Worm (Caenorhabditis elegans) whole organism, L4/young adult: Measurements from ENCODE around the gene nspa-8.

Source experiments
- W03F9.2 ChIP-seq: fragments of 150-350 bp; optimal IDR thresholded peaks from 2 replicates; lab custom pipeline; 2014; ENCODE audit warnings: missing biosample characterization, missing genetic modification characterization
- dao-5 ChIP-seq: sonication (generic microtip); optimal IDR thresholded peaks from 2 replicates; lab custom pipeline; 2016; ENCODE audit warnings: missing genotype, missing genetic modification characterization, moderate library complexity, missing compliant biosample characterization
- him-1 ChIP-seq: sonication (generic microtip); optimal IDR thresholded peaks from 2 replicates; lab custom pipeline; 2016; ENCODE audit warnings: missing genotype, missing genetic modification reagents, missing genetic modification characterization, missing compliant biosample characterization

The nspa-8 gene

DNA sequence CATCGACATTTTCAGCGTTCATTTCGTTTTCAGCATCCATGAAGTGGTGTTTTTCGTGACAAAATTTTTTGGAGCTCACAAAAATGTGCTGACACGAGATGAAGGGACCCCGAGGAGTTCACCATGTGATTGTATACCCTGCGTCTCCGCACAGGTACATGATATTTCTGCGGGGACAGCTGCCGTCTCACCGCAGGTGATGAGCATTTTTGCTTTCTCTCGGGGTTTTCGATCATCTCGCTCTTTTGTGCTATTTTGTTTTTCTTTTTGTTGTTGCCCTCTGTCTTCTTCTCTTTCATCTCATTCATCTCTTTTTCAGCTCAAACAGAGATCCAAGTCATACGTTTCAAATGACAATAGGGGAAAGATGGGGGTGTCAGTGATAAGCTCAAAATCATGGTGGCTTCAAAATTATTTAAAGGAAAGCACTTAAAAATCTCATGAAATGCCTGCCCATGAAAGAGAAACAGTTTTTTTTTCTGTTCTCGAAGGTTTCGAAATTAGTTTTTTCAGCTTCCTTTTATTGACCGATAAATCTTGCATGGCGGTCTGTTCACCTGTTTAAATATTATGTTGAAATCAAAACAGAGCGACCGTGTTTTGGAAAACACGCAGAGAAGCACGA, 20.6 kb upstream of the nspa-8 start, which contains the start of gene ret-1:
TSS of gene ret-1 (minus strand) at position 123 of the 625 bp plus-strand sequence.
- no peak for TF ChIP-seq him-1 (tag; lab: Kevin White, UChicago)
- no peak for TF ChIP-seq W03F9.2 (tag; lab: Kevin White, UChicago)
- no peak for TF ChIP-seq dao-5 (tag; lab: Kevin White, UChicago)

DNA sequence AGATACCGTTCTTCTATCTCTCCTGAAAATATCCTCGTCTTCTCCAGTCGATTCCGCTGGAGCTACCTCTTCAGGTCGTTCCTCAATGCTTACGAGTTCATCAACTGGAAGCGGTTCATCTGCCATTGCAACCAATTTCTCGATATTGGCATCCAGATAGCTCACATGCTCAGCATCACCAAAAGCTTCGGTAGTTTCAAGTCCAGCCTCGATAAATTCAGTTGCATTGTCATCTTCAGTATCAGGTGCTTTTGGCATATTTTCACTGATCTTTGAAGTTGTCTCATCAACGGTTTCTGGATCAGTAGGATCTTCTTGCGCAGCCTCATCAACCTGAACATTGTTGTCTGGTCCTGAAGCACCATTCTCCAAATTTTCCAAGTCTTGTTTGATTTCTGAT, 14.8 kb upstream of the nspa-8 start:
- TF ChIP-seq him-1 (tag; lab: Kevin White, UChicago): no peak
- no peak for TF ChIP-seq W03F9.2 (tag; lab: Kevin White, UChicago)
- no peak for TF ChIP-seq dao-5 (tag; lab: Kevin White, UChicago)

DNA sequence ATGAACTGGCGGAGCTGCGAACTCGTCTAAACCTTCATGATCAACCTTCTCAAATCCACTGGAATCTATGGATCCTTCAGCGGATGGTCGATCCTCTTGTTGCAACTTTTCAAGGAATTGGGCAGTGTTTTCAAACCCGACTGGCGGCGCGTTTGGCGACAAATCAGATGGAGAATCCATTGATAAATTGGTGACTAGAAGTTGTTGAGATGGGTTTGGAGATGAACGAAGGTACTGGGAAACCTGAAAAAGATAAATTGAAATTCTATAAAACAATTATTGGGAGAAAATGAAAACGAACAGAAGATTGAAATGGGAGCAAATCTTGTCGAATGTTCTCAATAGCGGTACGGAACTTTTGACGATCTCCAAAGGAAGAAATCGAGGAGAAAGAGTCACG, 11.3 kb upstream of the nspa-8 start:
- TF ChIP-seq him-1 (tag; lab: Kevin White, UChicago) (no peak), dao-5 (tag; lab: Kevin White, UChicago) (no peak), W03F9.2 (tag; lab: Kevin White, UChicago) (no peak)

DNA sequence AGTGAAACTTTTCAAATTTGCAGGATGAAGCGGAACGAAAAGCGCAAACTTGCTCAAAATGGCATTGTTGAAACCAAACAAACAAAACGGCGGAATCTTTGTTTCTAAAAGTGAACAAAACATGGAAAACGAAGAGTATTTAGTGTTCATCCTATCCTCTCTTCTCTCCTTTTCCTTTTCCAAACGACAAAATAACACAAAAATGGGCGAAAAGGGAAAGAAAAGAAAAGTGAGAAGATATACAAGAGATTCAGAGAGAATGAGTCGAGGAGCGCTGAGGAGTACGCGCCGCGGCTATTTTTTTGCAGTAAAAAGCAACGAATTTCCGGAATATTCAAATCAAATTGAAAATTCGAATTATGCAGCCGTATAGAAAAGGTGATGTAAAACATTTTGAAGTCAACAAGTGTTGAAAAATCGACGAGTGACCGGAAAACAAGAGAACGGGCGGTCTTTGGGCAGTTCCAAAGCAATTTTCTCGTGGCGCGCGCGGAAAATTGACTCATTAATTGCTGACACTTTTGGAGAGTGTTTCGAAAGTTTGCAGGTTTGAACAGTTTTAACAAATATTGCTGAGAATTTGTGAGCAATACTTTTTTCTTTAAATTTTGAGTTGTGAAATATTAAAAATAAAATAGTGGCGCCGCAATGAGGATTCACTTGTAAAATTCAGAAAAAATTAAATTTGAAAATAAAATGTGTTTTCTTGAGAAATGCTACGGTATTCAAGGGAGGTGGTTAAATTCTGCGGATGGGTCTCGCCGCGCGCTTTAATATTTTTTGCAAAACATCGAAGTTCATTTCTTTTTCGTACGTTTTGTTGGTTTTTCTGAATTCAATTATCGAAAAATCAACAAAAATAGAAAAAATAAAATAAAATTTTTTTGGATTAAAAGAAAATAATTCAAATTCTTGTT, 8.5 kb upstream of the nspa-8 start:
- TF ChIP-seq him-1 (tag; lab: Kevin White, UChicago): no peak

DNA sequence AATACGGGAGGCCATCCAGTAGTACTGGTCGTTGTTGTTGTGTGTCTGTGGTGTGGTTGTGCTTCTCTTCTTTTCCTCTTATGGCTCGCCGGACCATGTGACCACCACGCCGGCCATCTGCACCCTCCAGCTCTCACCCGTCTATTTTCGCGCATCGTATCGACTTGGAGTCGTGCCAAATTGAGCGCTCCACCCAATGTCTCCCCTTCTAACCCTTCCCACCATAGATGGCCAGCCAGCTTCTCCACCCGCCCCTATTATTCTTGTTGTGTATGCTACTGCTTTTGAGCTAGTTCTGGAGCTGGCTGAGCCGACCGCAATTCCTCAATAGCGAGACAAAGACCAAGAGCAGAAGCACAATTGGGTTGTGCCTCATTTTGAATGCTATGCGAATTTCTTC, 6.4 kb upstream of the nspa-8 start:
- TF ChIP-seq him-1 (tag; lab: Kevin White, UChicago) (peak; percentile 4), dao-5 (tag; lab: Kevin White, UChicago) (no peak), W03F9.2 (tag; lab: Kevin White, UChicago) (no peak)

DNA sequence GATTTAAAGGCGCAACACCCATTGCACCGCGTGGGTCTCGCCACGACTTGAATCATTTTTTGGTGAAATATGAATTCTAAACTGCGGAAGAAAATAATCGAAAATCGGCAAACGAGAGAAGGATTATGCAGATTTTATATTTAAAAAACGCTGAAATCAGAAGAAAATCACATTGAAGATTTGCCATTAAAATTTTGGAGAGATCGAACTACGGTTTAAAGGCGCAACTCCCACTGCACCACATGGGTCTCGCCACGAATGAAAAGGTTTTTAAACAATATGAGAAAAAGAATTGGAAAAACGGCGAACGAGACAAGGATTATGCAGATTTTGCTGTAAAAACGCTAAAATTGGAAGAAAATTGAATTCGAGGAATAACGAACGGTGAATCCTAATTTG, 5.9 kb upstream of the nspa-8 start:
- TF ChIP-seq him-1 (tag; lab: Kevin White, UChicago) (no peak), W03F9.2 (tag; lab: Kevin White, UChicago) (no peak), dao-5 (tag; lab: Kevin White, UChicago) (no peak)

DNA sequence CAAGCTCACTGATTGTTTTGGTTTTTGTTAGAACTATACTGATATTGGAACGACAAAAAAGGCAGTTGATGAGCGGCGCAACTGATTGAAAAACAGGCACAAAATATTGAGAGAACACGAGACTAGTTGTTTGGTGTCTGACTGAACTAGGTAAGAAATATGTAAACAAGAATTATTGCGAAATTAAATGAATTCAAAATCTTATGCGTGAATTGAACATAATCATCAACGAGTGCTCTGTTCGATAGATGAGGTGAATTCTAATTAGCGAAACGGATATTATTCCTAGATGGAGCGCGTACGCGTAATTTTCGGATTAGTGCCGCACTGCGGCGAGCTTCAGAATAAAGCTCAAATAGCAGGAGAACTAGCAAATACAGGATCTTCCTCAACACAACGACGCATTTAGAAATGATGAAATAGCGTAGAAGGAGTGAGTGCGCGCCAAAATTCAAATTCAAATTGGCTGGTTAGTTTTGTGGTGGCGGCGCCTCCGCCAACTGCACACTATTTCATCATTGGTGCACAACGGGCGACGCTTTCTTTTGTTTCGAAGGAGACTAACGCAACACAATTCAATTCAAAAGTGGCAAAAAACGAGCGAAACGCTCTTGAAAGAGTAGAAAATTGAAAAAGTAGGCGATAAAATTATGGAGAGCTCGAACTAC, 5.4 kb upstream of the nspa-8 start:
- TF ChIP-seq W03F9.2 (tag; lab: Kevin White, UChicago) (no peak), dao-5 (tag; lab: Kevin White, UChicago) (no peak)

DNA sequence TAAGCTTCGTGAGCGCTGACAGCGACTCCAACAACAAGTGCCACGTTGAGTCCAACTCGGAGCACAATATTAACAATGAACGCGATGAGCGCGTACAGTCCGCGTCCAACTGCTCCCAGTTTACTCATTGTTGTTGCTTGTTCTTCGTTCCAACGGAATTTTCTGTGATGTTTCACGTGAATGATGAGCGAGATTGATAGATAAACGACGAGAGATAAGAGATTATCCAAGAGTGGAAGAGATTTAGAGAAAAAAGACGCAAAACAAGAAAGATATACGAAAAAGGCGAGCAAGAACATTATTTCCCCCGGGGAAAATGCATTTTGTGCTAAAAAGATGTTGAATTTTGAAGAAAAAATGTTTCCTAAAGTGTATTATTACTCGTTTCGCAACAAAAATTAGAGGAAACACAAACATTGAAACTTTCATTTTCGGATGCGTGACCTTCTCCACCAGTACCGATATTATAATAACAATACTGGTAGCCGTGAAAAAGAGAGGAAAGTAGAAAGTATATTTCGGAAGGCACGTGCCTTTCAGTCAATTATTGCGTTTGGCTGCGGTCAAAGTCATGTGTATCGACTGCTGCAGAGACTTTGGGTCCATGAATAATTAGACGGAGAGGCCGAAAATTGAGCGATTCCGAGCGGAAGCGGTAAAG, 4.7 kb upstream of the nspa-8 start:
- TF ChIP-seq dao-5 (tag; lab: Kevin White, UChicago) (no peak), W03F9.2 (tag; lab: Kevin White, UChicago) (no peak), him-1 (tag; lab: Kevin White, UChicago) (no peak)

DNA sequence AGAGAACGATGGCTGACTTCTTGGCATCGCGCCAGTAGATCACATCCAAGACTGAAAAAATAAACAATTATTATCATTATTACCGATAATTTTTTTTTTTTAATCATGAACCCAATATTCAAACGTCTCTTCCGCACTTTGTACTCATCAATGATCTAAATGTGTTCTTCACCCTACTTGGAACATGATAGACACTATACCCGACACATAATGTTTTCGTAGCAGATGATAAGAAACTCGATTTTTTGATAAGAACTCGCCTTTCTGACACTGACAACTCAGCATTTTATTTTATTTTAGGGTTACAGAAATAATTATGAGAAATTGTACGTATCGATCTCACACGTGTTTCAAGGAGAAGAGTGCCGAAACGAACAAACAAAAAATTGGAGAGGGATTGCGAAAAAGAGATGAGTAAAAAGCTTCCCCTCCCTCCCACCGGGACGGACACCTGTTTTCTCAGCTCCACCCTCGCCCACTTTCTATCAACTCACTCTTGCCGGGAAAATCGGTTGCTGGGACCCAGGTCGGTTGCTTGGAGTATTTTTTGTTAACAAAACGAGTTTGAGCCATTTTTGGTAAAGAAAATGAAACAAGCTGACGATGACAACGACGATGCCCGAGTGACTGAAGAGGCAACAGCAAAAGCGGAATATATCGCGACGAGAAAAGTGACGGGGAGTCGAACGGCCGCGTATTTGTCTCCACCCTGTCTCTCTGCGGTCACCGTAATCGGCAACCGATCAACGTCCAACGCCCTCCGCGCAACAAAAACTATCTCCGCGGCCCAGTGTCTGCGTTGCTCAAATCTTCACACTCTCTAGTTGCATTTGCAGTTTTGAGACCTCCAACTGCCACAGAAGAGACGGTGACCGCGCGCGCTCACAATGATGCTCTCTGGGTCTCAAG, 3.7 kb upstream of the nspa-8 start:
- TF ChIP-seq dao-5 (tag; lab: Kevin White, UChicago): no peak
- no peak for TF ChIP-seq him-1 (tag; lab: Kevin White, UChicago)

DNA sequence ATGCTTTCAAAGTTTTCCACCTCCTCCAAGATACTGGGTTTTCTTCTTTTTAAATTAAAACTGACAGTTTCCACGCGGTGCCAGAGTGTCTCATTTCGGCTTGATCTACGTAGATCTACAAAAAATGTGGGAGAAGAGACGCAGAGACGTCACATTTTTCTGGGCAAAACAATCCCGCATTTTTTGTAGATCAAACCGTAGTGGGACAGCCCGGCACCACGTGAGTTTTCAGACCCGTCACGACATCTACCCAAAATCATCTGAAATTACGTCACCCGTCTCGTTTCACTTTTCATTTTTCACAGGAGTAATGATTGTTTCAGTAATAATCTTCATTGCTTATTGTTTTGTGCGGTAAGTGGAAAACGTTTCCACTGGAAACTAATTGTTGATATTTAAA, 1.6 kb upstream of the nspa-8 start:
- TF ChIP-seq dao-5 (tag; lab: Kevin White, UChicago) (no peak), him-1 (tag; lab: Kevin White, UChicago) (no peak), W03F9.2 (tag; lab: Kevin White, UChicago) (no peak)

DNA sequence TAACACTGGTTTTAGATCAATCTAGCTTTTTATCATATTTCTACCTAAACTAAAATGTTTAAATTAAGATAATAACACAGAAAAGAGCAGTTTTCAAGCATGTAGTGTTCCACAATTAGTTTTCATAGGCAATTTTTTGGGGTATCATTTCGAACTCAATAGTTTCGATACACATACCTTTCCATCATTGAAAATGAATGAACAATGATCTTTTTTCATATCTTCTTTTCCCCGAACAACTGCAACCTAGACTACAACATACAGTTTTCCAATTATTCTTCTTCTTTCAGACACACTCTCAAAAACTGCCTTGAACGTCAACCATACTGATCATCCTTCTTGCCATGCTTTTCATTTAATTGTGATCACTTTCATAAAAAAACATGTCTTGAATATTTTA, 2.7 kb downstream of the nspa-8 start, which contains the start of gene W06A7.4:
TSS of gene W06A7.4 (plus strand) at position 301 of the 400 bp plus-strand sequence.
- no peak for TF ChIP-seq dao-5 (tag; lab: Kevin White, UChicago)
- TF ChIP-seq W03F9.2 (tag; lab: Kevin White, UChicago): no peak
- TF ChIP-seq him-1 (tag; lab: Kevin White, UChicago): no peak

DNA sequence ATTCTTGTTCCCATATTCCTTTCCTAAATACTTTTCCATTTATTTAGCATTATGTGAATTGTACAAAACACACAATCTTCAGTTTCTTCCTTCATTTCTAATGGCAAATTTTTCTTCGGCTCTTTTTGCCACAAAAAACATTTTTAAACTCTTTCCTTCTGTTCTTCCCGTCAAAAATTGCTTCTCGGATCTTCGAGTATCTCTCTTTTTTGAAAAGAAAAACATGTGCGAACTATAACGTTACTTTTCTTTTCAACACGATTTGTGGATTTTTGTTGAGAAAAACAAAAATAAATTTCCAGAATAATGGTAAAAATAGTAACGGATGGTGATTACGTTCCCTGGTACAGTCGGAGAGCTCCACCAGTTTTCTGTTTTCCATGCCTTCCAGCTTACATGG, 5.3 kb downstream of the nspa-8 start, which contains the start of gene W06A7.2:
TSS of gene W06A7.2 (plus strand) at position 301 of the 400 bp plus-strand sequence.
- TF ChIP-seq W03F9.2 (tag; lab: Kevin White, UChicago): no peak
